Worm (Caenorhabditis elegans) whole organism, L3 larva: ENCODE measurements around the gene C32D5.14.
A peak's percentile ranks its signal among the peaks of the same experiment; 100 is the strongest.

ENCODE experiments used
- R02D3.7 ChIP-seq: fragments of 150-350 bp; optimal IDR thresholded peaks from 2 replicates; lab custom pipeline; 2014; ENCODE audit warnings: missing biosample characterization, missing genetic modification characterization
- ZK546.5 ChIP-seq: sonication (generic microtip); optimal IDR thresholded peaks from 2 replicates; lab custom pipeline; 2017; ENCODE audit warnings: missing biosample characterization, missing genetic modification characterization
- aly-2 ChIP-seq: fragments of 150-350 bp; optimal IDR thresholded peaks from 2 replicates; lab custom pipeline; 2014; ENCODE audit warnings: missing biosample characterization, missing genetic modification characterization
- ama-1 ChIP-seq: fragments of 150-350 bp; optimal IDR thresholded peaks from 2 replicates; lab custom pipeline; 2018
- ceh-16 ChIP-seq: sonication (generic microtip); optimal IDR thresholded peaks from 2 replicates; lab custom pipeline; 2017; ENCODE audit warnings: missing biosample characterization, missing genetic modification characterization
- ceh-28 ChIP-seq: fragments of 150-350 bp; optimal IDR thresholded peaks from 2 replicates; lab custom pipeline; 2014; ENCODE audit warnings: missing biosample characterization, missing genetic modification reagents, missing genetic modification characterization
- ceh-82 ChIP-seq: fragments of 150-350 bp; optimal IDR thresholded peaks from 2 replicates; lab custom pipeline; 2014; ENCODE audit warnings: missing biosample characterization, missing genetic modification characterization
- ceh-9 ChIP-seq: sonication (generic microtip); optimal IDR thresholded peaks from 2 replicates; lab custom pipeline; 2018; ENCODE audit warnings: missing biosample characterization, missing genetic modification characterization
- daf-12 ChIP-seq: fragments of 150-350 bp; optimal IDR thresholded peaks from 2 replicates; lab custom pipeline; 2014; ENCODE audit warnings: missing biosample characterization, missing genetic modification reagents, missing genetic modification characterization
- egl-27 ChIP-seq: sonication (generic microtip); optimal IDR thresholded peaks from 4 replicates; lab custom pipeline; 2017; ENCODE audit warnings: missing biosample characterization, missing genetic modification reagents, missing genetic modification characterization
- egl-5 ChIP-seq: fragments of 150-350 bp; optimal IDR thresholded peaks from 2 replicates; lab custom pipeline; 2017; ENCODE audit warnings: missing biosample characterization, missing genetic modification reagents, missing genetic modification characterization, inconsistent platforms
- elt-1 ChIP-seq: fragments of 150-350 bp; optimal IDR thresholded peaks from 2 replicates; lab custom pipeline; 2014; ENCODE audit warnings: missing biosample characterization, missing genetic modification characterization
- elt-2 ChIP-seq: sonication (generic microtip); optimal IDR thresholded peaks from 2 replicates; lab custom pipeline; 2016; ENCODE audit warnings: missing genetic modification reagents, mild to moderate bottlenecking, missing genetic modification characterization, missing compliant biosample characterization
- elt-3 ChIP-seq, 3 experiments: fragments of 150-350 bp in 1 of 3; sonication (generic microtip) in 2 of 3; optimal IDR thresholded peaks; 2 replicates in 2 of 3; 4 replicates in 1 of 3; lab custom pipeline; 2014 to 2017; ENCODE audit warnings: missing biosample characterization in 3 of 3, missing genetic modification characterization in 3 of 3
- eor-1 ChIP-seq, 2 experiments: fragments of 150-350 bp; optimal IDR thresholded peaks; 2 replicates each; lab custom pipeline; 2014 to 2018; ENCODE audit warnings: missing biosample characterization in 2 of 2, missing genetic modification characterization in 2 of 2
- fkh-10 ChIP-seq: sonication (generic microtip); optimal IDR thresholded peaks from 2 replicates; lab custom pipeline; 2017; ENCODE audit warnings: missing biosample characterization, missing genetic modification reagents, missing genetic modification characterization
- fkh-2 ChIP-seq: fragments of 150-350 bp; optimal IDR thresholded peaks from 2 replicates; lab custom pipeline; 2014; ENCODE audit warnings: missing biosample characterization, missing genetic modification reagents, missing genetic modification characterization
- fos-1 ChIP-seq: fragments of 150-350 bp; optimal IDR thresholded peaks from 2 replicates; lab custom pipeline; 2014; ENCODE audit warnings: missing biosample characterization, missing genetic modification characterization
- hmg-11 ChIP-seq: sonication (generic microtip); optimal IDR thresholded peaks from 2 replicates; lab custom pipeline; 2016; ENCODE audit warnings: missing genetic modification characterization, missing compliant biosample characterization
- jun-1 ChIP-seq: fragments of 150-350 bp; optimal IDR thresholded peaks from 2 replicates; lab custom pipeline; 2014; ENCODE audit warnings: missing biosample characterization, missing genetic modification reagents, missing genetic modification characterization
- lin-15B ChIP-seq: fragments of 150-350 bp; optimal IDR thresholded peaks from 2 replicates; lab custom pipeline; 2014; ENCODE audit warnings: missing biosample characterization, missing genetic modification characterization
- lin-39 ChIP-seq: fragments of 150-350 bp; optimal IDR thresholded peaks from 2 replicates; lab custom pipeline; 2018; ENCODE audit warnings: missing biosample characterization, missing genetic modification reagents, missing genetic modification characterization
- lsy-12 ChIP-seq: sonication (generic microtip); optimal IDR thresholded peaks from 2 replicates; lab custom pipeline; 2016; ENCODE audit warnings: mild to moderate bottlenecking, missing genetic modification characterization, missing compliant biosample characterization
- mdl-1 ChIP-seq: fragments of 150-350 bp; optimal IDR thresholded peaks from 2 replicates; lab custom pipeline; 2014; ENCODE audit warnings: missing biosample characterization, missing genetic modification characterization
- mml-1 ChIP-seq: fragments of 150-350 bp; sonication (generic microtip); optimal IDR thresholded peaks from 3 replicates; lab custom pipeline; 2014; ENCODE audit warnings: missing biosample characterization, missing genetic modification characterization
- nfya-1 ChIP-seq: sonication (generic microtip); optimal IDR thresholded peaks from 2 replicates; lab custom pipeline; 2017; ENCODE audit warnings: missing genetic modification characterization, mild to moderate bottlenecking, missing compliant biosample characterization, antibody characterized with exemption, moderate library complexity; ENCODE audit not compliant: insufficient read depth
- nhr-11 ChIP-seq: fragments of 150-350 bp; optimal IDR thresholded peaks from 2 replicates; lab custom pipeline; 2014; ENCODE audit warnings: missing biosample characterization, missing genetic modification characterization
- nhr-12 ChIP-seq: fragments of 150-350 bp; optimal IDR thresholded peaks from 2 replicates; lab custom pipeline; 2014; ENCODE audit warnings: missing biosample characterization, missing genetic modification characterization
- nhr-23 ChIP-seq: fragments of 150-350 bp; optimal IDR thresholded peaks from 2 replicates; lab custom pipeline; 2014; ENCODE audit warnings: missing biosample characterization, missing genetic modification reagents, missing genetic modification characterization
- nhr-237 ChIP-seq: fragments of 150-350 bp; optimal IDR thresholded peaks from 2 replicates; lab custom pipeline; 2014; ENCODE audit warnings: missing biosample characterization, missing genetic modification characterization
- nhr-25 ChIP-seq: sonication (generic microtip); optimal IDR thresholded peaks from 2 replicates; lab custom pipeline; 2017; ENCODE audit warnings: missing biosample characterization, missing genetic modification characterization
- nhr-28 ChIP-seq: fragments of 150-350 bp; optimal IDR thresholded peaks from 2 replicates; lab custom pipeline; 2014; ENCODE audit warnings: missing biosample characterization, missing genetic modification characterization
- nhr-43 ChIP-seq: sonication (generic microtip); optimal IDR thresholded peaks from 2 replicates; lab custom pipeline; 2016; ENCODE audit warnings: mild to moderate bottlenecking, missing genetic modification characterization, missing compliant biosample characterization; ENCODE audit not compliant: poor library complexity, severe bottlenecking
- nhr-67 ChIP-seq: fragments of 150-350 bp; optimal IDR thresholded peaks from 2 replicates; lab custom pipeline; 2014; ENCODE audit warnings: missing biosample characterization, missing genetic modification characterization
- nhr-76 ChIP-seq: fragments of 150-350 bp; sonication (generic microtip); optimal IDR thresholded peaks from 5 replicates; lab custom pipeline; 2014; ENCODE audit warnings: missing biosample characterization, missing genetic modification characterization
- nhr-77 ChIP-seq: fragments of 150-350 bp; optimal IDR thresholded peaks from 2 replicates; lab custom pipeline; 2014; ENCODE audit warnings: missing biosample characterization, missing genetic modification characterization
- pha-4 ChIP-seq: fragments of 150-350 bp; optimal IDR thresholded peaks from 2 replicates; lab custom pipeline; 2014; ENCODE audit warnings: missing biosample characterization, missing genetic modification reagents, missing genetic modification characterization
- pqm-1 ChIP-seq: fragments of 150-350 bp; optimal IDR thresholded peaks from 2 replicates; lab custom pipeline; 2017; ENCODE audit warnings: missing biosample characterization, missing genetic modification characterization, inconsistent platforms
- sea-2 ChIP-seq: fragments of 150-350 bp; sonication (generic microtip); optimal IDR thresholded peaks from 4 replicates; lab custom pipeline; 2014; ENCODE audit warnings: missing biosample characterization, missing genetic modification reagents, missing genetic modification characterization
- skn-1 ChIP-seq: fragments of 150-350 bp; optimal IDR thresholded peaks from 2 replicates; lab custom pipeline; 2014; ENCODE audit warnings: missing biosample characterization, missing genetic modification characterization
- snpc-4 ChIP-seq: fragments of 150-350 bp; optimal IDR thresholded peaks from 2 replicates; lab custom pipeline; 2014; ENCODE audit warnings: missing biosample characterization, missing genetic modification characterization
- tbx-2 ChIP-seq: sonication (generic microtip); optimal IDR thresholded peaks from 2 replicates; lab custom pipeline; 2016; ENCODE audit warnings: mild to moderate bottlenecking, missing genetic modification characterization, missing compliant biosample characterization
- unc-39 ChIP-seq: sonication (generic microtip); optimal IDR thresholded peaks from 4 replicates; lab custom pipeline; 2017; ENCODE audit warnings: missing biosample characterization, missing genetic modification characterization
- unc-62 ChIP-seq: fragments of 150-350 bp; sonication (generic microtip); optimal IDR thresholded peaks from 4 replicates; lab custom pipeline; 2014; ENCODE audit warnings: missing biosample characterization, missing genetic modification reagents, missing genetic modification characterization
- zag-1 ChIP-seq: fragments of 150-350 bp; optimal IDR thresholded peaks from 2 replicates; lab custom pipeline; 2014; ENCODE audit warnings: missing biosample characterization, missing genetic modification characterization
- ztf-11 ChIP-seq: fragments of 150-350 bp; optimal IDR thresholded peaks from 2 replicates; lab custom pipeline; 2014; ENCODE audit warnings: missing biosample characterization, missing genetic modification characterization
- ztf-4 ChIP-seq: fragments of 150-350 bp; optimal IDR thresholded peaks from 2 replicates; lab custom pipeline; 2014; ENCODE audit warnings: missing biosample characterization, missing genetic modification characterization

The C32D5.14 gene

DNA sequence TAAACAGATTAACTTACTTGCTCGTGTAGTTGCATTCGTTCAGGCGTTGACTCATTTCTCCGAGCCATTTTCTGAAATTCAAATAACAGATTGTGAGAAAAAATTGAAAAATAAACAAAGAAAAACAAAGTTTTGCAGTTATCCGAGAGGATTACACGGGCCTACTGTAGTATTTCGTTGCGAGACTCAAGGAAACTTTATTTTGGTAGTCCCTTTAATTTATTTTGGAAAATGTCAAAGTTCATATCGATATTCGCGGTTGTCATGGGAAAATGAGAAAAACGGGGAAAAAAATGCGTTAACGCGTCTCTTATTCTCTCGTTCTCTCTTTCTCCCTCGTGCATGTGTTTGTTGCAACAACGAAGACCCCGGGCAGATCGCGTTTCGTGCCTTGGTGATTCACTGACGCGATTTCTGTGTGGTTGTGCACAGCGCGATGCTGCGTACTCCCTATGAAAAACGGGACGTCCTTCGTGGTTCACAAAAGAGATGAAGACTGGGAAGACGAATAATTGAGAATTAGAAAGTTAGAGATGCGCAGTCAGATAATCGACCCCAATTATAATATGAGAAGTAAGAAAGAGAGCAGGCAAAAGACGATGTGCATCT, 4.0 kb upstream of the C32D5.14 start, which contains the start of gene set-4:
Gene set-4 (minus strand): TSS at position 120 of the 609 bp plus-strand sequence.
- TF ChIP-seq zag-1 (peak; percentile 27), ceh-82 (tag; lab: Kevin White, UChicago) (peak; percentile 75), lin-15B (tag; lab: Kevin White, UChicago) (peak; percentile 91), snpc-4 (tag; lab: Kevin White, UChicago) (peak; percentile 94), nfya-1 (peak; percentile 94), nhr-25 (tag; lab: Kevin White, UChicago) (peak; percentile 98), mdl-1 (tag; lab: Kevin White, UChicago) (peak; percentile 72), nhr-43 (peak; percentile 78), fkh-10 (GFP tag; lab: Kevin White, UChicago) (peak; percentile 64), elt-2 (tag; lab: Kevin White, UChicago) (peak; percentile 84), eor-1 (tag; optimal IDR thresholded peaks at IDR 0.05; lab: Kevin White, UChicago) (no peak), fos-1 (tag; lab: Kevin White, UChicago) (no peak), sea-2 (no peak), fkh-2 (tag; lab: Kevin White, UChicago) (no peak), hmg-11 (tag; lab: Kevin White, UChicago) (peak; percentile 96), nhr-11 (peak; percentile 80), elt-3 (tag; optimal IDR thresholded peaks at IDR 0.05; lab: Kevin White, UChicago) (peak in 1 of 3 experiments; percentile 55), ceh-9 (no peak), jun-1 (tag; lab: Kevin White, UChicago) (peak; percentile 90), nhr-237 (tag; lab: Kevin White, UChicago) (no peak), egl-5 (tag; lab: Kevin White, UChicago) (peak; percentile 86), ama-1 (lab: Kevin White, UChicago) (peak; percentile 54), nhr-23 (tag; lab: Kevin White, UChicago) (peak; percentile 89), lsy-12 (tag; lab: Kevin White, UChicago) (peak; percentile 86), ceh-28 (tag; lab: Kevin White, UChicago) (peak; percentile 68), nhr-67 (tag; lab: Kevin White, UChicago) (no peak), unc-62 (GFP tag; lab: Kevin White, UChicago) (peak; percentile 46), ceh-16 (tag; lab: Kevin White, UChicago) (no peak), egl-27 (tag; lab: Kevin White, UChicago) (peak; percentile 60), daf-12 (tag; lab: Kevin White, UChicago) (no peak), nhr-12 (tag; lab: Kevin White, UChicago) (no peak), mml-1 (tag; lab: Kevin White, UChicago) (no peak), ZK546.5 (tag; lab: Kevin White, UChicago) (no peak), lin-39 (tag; lab: Kevin White, UChicago) (peak; percentile 93), nhr-76 (no peak), R02D3.7 (tag; lab: Kevin White, UChicago) (peak; percentile 75), unc-39 (no peak), skn-1 (peak; percentile 49), elt-1 (tag; lab: Kevin White, UChicago) (peak; percentile 78), pqm-1 (peak; percentile 42), pha-4 (tag; lab: Kevin White, UChicago) (peak; percentile 94), ztf-11 (tag; lab: Kevin White, UChicago) (no peak), nhr-77 (tag; lab: Kevin White, UChicago) (no peak), aly-2 (tag; lab: Kevin White, UChicago) (no peak), ztf-4 (tag; lab: Kevin White, UChicago) (peak; percentile 68), tbx-2 (peak; percentile 91), nhr-28 (tag; lab: Kevin White, UChicago) (no peak)
- TF ChIP-seq, all 47 proteins: peak for 29
